Worm (Caenorhabditis elegans): Measurements from ENCODE around the gene C05D10.4.

Gene C05D10.4

DNA sequence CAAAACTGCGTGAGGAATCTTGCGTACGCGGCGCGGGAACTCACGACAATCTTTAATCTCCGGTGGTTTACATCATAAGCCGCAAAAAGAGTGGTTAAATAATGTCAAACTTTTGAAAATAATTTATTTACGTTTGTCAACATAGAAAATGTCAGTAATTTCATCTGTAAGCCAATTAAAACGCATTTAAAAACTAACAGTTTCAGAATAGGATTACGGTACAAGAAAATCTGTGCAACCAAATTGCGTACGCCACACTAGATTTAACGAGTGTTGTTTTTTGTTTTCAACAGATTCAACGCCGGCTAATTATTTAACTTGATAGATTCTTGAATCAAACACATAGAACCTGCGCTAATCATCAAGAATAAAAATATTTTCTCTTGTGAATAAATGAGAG is 38.2 kb upstream of the C05D10.4 start (continued):
- no peak for TF ChIP-seq T07F8.4 (tag; optimal IDR thresholded peaks at IDR 0.05)
- peak; percentile 52; the same call in 1 of the 2 replicates for TF ChIP-seq D2030.7 (GFP tag; IDR thresholded peaks at IDR 0.05)
- TF ChIP-seq madf-8 (GFP tag; conservative IDR thresholded peaks at IDR 0.05): peak; percentile 24; the same call in 1 of the 2 replicates
- peak; percentile 47 for TF ChIP-seq snpc-3.4 (tag; optimal IDR thresholded peaks at IDR 0.05)
- TF ChIP-seq nhr-120 (GFP tag; IDR thresholded peaks at IDR 0.05): no peak
- TF ChIP-seq hmg-1.2 (GFP tag; IDR thresholded peaks at IDR 0.05): 0 out of 2 replicates have a peak, but pooled peaks have one; percentile 11
- no peak for TF ChIP-seq pbrm-1 (GFP tag; IDR thresholded peaks at IDR 0.05)
- TF ChIP-seq madf-6 (GFP tag; IDR thresholded peaks at IDR 0.05): peak; percentile 73
- peak; percentile 32; the same call in 1 of the 2 replicates for TF ChIP-seq F33H1.4 (GFP tag; IDR thresholded peaks at IDR 0.05)

- TF ChIP-seq K12H6.12 (tag; optimal IDR thresholded peaks at IDR 0.05): peak; percentile 51
- peak; percentile 36 for TF ChIP-seq nhr-80 (tag; optimal IDR thresholded peaks at IDR 0.05)
- no peak for TF ChIP-seq Y95B8A.8 (GFP tag; IDR thresholded peaks at IDR 0.05)
- no peak for TF ChIP-seq B0336.3 (GFP tag; IDR thresholded peaks at IDR 0.05)
- TF ChIP-seq Y56A3A.18 (GFP tag; IDR thresholded peaks at IDR 0.05): no peak
- TF ChIP-seq hmg-1.2 (GFP tag; IDR thresholded peaks at IDR 0.05): peak; percentile 38; the same call in 1 of the 2 replicates
- no peak for TF ChIP-seq hlh-12 (tag; optimal IDR thresholded peaks at IDR 0.05)
- peak; percentile 44; the same call in 1 of the 2 replicates for TF ChIP-seq zfh-2 (GFP tag; conservative IDR thresholded peaks at IDR 0.05)
These were observed 37.4 kb upstream of the C05D10.4 start for ce11 chrIII:6139932-6140612.

ce11 chrIII:6139328-6139727 is 36.7 kb upstream of the C05D10.4 start:
- TF ChIP-seq T07F8.4 (tag; optimal IDR thresholded peaks at IDR 0.05) (no peak), zfh-2 (GFP tag; conservative IDR thresholded peaks at IDR 0.05) (peak; percentile 20; the same call in 1 of the 2 replicates)

DNA sequence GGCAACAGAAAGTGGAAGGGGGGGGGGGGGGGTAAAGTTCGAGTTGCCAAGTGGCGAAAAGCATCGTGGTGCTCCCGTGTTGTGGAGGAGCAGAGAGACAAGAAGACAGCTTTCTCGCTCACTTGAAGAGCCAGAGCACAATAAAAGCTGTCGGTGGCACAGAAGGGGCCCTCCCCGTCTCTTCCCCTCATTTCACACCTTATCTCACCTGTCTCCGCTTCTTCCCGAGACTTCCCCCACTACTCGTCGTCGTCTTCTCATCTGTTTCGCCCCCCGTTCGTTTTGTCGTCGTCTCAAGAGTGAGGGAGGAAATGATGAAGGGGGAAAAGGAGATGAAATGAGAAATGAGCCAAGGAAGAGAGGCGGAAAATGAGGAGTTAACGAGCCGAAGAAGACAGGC is 35.8 kb upstream of the C05D10.4 start:
- peak; percentile 29; the same call in 1 of the 2 replicates for TF ChIP-seq dox-1 (GFP tag; IDR thresholded peaks at IDR 0.05)
- no peak for TF ChIP-seq xnd-1 (tag; optimal IDR thresholded peaks at IDR 0.05)
- no peak for TF ChIP-seq mcd-1 (GFP tag; IDR thresholded peaks at IDR 0.05)
- no peak for TF ChIP-seq snpc-1.3 (tag; optimal IDR thresholded peaks at IDR 0.05; ENCODE audit: insufficient read depth)
- TF ChIP-seq B0035.1 (tag; optimal IDR thresholded peaks at IDR 0.05): no peak
- TF ChIP-seq sea-2 (GFP tag; IDR thresholded peaks at IDR 0.05): no peak
- peak; percentile 56; the same call in 1 of the 2 replicates for TF ChIP-seq egrh-3 (GFP tag; IDR thresholded peaks at IDR 0.05)
- TF ChIP-seq nhr-80 (tag; optimal IDR thresholded peaks at IDR 0.05): no peak
- no peak for TF ChIP-seq C17E4.6 (GFP tag; IDR thresholded peaks at IDR 0.05)
- TF ChIP-seq F52B5.7 (tag; optimal IDR thresholded peaks at IDR 0.05): no peak
- TF ChIP-seq gei-17 (GFP tag; optimal IDR thresholded peaks at IDR 0.05): no peak
- no peak for TF ChIP-seq F55B11.4 (tag; optimal IDR thresholded peaks at IDR 0.05; ENCODE audit: borderline replicate concordance, insufficient read depth)
- no peak for TF ChIP-seq efl-1 (GFP tag; optimal IDR thresholded peaks at IDR 0.05)
- no peak for TF ChIP-seq unc-130 (GFP tag; optimal IDR thresholded peaks at IDR 0.05)
- no peak for TF ChIP-seq lin-40 (tag; optimal IDR thresholded peaks at IDR 0.05)
- TF ChIP-seq mxl-1 (tag; optimal IDR thresholded peaks at IDR 0.05): no peak
- TF ChIP-seq zfh-2 (GFP tag; conservative IDR thresholded peaks at IDR 0.05): peak; percentile 90
- TF ChIP-seq nhr-90 (tag; optimal IDR thresholded peaks at IDR 0.05): no peak
- peak; percentile 40 for TF ChIP-seq somi-1 (GFP tag; optimal IDR thresholded peaks at IDR 0.05)
- TF ChIP-seq lir-1 (GFP tag; conservative IDR thresholded peaks at IDR 0.05): no peak
- TF ChIP-seq F10E7.11 (tag; optimal IDR thresholded peaks at IDR 0.05): no peak
- TF ChIP-seq Y53F4B.3 (GFP tag; IDR thresholded peaks at IDR 0.05): no peak
- TF ChIP-seq ets-4 (GFP tag; optimal IDR thresholded peaks at IDR 0.05): no peak
- TF ChIP-seq tlf-1 (GFP tag; optimal IDR thresholded peaks at IDR 0.05): no peak
- TF ChIP-seq ztf-26 (tag; optimal IDR thresholded peaks at IDR 0.05): no peak
- TF ChIP-seq ztf-28 (GFP tag; IDR thresholded peaks at IDR 0.05): no peak
- TF ChIP-seq ceh-91 (GFP tag; IDR thresholded peaks at IDR 0.05): no peak
- no peak for TF ChIP-seq ceh-79 (tag; optimal IDR thresholded peaks at IDR 0.05)
